Worm (Caenorhabditis elegans): ENCODE results near the gene dhs-14.

ce11 chrV:2757226-2757893 is 7.6 kb downstream of the dhs-14 start, which contains the start of gene srx-28:
- TF ChIP-seq ama-1 (optimal IDR thresholded peaks at IDR 0.05) (no peak), lin-14 (GFP tag; optimal IDR thresholded peaks at IDR 0.05) (no peak), nhr-237 (tag; optimal IDR thresholded peaks at IDR 0.05) (no peak), mep-1 (tag; optimal IDR thresholded peaks at IDR 0.05) (no peak), efl-1 (optimal IDR thresholded peaks at IDR 0.05) (no peak), efl-1 (GFP tag; optimal IDR thresholded peaks at IDR 0.05 in 1 of 2) (no peak), nhr-76 (tag; optimal IDR thresholded peaks at IDR 0.05) (no peak), lin-13 (GFP tag; optimal IDR thresholded peaks at IDR 0.05) (no peak), nhr-90 (tag; optimal IDR thresholded peaks at IDR 0.05; ENCODE audit: poor library complexity) (no peak), egl-13 (tag; optimal IDR thresholded peaks at IDR 0.05) (no peak), sup-37 (GFP tag; optimal IDR thresholded peaks at IDR 0.05) (no peak), tbx-2 (tag; optimal IDR thresholded peaks at IDR 0.05) (no peak), mdl-1 (tag; optimal IDR thresholded peaks at IDR 0.05) (no peak)

Data from whole organism, L1 larva.